Fruit fly (Drosophila melanogaster): ENCODE data around the gene pira.

pira gene

DNA sequence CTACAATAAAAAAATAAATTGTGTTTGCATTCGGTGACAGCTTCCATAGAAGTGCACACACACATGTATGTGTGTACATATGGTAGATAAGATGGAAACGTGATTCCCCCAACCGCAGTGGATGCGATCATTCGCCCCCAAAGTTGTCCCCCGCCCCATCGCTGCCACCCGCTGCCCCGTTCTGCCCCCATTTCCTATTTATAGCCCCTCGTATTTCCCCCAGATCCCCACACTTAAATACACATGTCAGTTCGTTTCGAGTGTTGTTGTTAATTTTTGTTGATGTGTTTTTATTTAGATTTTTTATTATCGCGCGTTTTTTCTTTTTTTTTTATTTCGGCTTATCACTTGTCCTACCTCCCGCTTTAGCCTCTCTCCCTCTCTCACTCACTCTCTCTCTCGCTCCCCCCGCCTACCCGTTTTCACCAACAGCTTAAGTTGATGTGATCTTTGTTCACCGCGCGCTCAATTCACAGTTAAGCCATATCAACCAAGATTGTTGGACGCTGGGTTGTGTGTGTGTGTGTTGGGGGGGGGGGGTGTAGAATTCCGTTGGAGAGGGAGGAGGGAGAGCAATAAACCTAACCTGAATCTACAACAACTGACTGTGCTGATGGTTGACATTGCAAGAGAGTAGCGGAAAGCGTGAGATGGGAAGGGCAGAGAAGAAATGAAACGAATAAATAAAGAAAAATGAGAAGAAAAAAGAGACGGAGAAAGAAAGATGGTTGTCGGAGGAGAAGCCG, 9.6 kb downstream of the pira start (continued):
- TF ChIP-seq nau (GFP tag; optimal IDR thresholded peaks at IDR 0.05) (peak; percentile 18), CG32532 (GFP tag; IDR thresholded peaks at IDR 0.05) (peak; percentile 22; the same call in 1 of the 2 replicates), Med (GFP tag) (peak; percentile 32), Mes4 (GFP tag; optimal IDR thresholded peaks at IDR 0.05) (no peak), H15 (GFP tag; IDR thresholded peaks at IDR 0.05) (no peak), pros (GFP tag; optimal IDR thresholded peaks at IDR 0.05) (peak; percentile 89), CG4854 (GFP tag; optimal IDR thresholded peaks at IDR 0.05) (no peak), CG17612 (GFP tag; IDR thresholded peaks at IDR 0.05) (no peak), tgo (GFP tag; IDR thresholded peaks at IDR 0.05) (no peak), CG17361 (GFP tag; IDR thresholded peaks at IDR 0.05) (no peak), Fer3 (tag; optimal IDR thresholded peaks at IDR 0.05) (no peak), Nf-YA (GFP tag; IDR thresholded peaks at IDR 0.05) (no peak), CG14050 (GFP tag; IDR thresholded peaks at IDR 0.05) (no peak), kay (GFP tag; optimal IDR thresholded peaks at IDR 0.05) (no peak), cad (GFP tag; optimal IDR thresholded peaks at IDR 0.05) (no peak), nmo (GFP tag; optimal IDR thresholded peaks at IDR 0.05) (no peak), abd-A (tag; optimal IDR thresholded peaks at IDR 0.05) (peak; percentile 93), wor (GFP tag; IDR thresholded peaks at IDR 0.05) (no peak), Doc3 (GFP tag; IDR thresholded peaks at IDR 0.05; ENCODE audit: partially characterized antibody) (no peak), CG12942 (GFP tag; optimal IDR thresholded peaks at IDR 0.05) (no peak), CG8290 (GFP tag; optimal IDR thresholded peaks at IDR 0.05) (no peak), CG8290 (tag; optimal IDR thresholded peaks at IDR 0.05) (peak in 1 of 2 experiments; percentile 62), gce (GFP tag; IDR thresholded peaks at IDR 0.05) (no peak), Dek (tag; optimal IDR thresholded peaks at IDR 0.05) (no peak), CG10959 (GFP tag; IDR thresholded peaks at IDR 0.05) (no peak), Hsf (GFP tag; optimal IDR thresholded peaks at IDR 0.05) (no peak), salm (tag; optimal IDR thresholded peaks at IDR 0.05) (peak; percentile 9), vnd (GFP tag; IDR thresholded peaks at IDR 0.05; ENCODE audit: partially characterized antibody) (no peak), HLH4C (GFP tag; IDR thresholded peaks at IDR 0.05; ENCODE audit: partially characterized antibody) (no peak), corto (GFP tag; optimal IDR thresholded peaks at IDR 0.05) (peak; percentile 37), CG7839 (tag; optimal IDR thresholded peaks at IDR 0.05) (no peak), CG10366 (GFP tag; IDR thresholded peaks at IDR 0.05) (peak; percentile 38; the same call in 1 of the 2 replicates), Xrp1 (GFP tag; IDR thresholded peaks at IDR 0.05) (no peak; the same call in 1 of the 2 replicates), HHEX (GFP tag; optimal IDR thresholded peaks at IDR 0.05) (no peak), CG18476 (GFP tag; optimal IDR thresholded peaks at IDR 0.05) (no peak), Side (GFP tag; optimal IDR thresholded peaks at IDR 0.05) (no peak), Hr3 (GFP tag; optimal IDR thresholded peaks at IDR 0.05) (no peak), ken (GFP tag; IDR thresholded peaks at IDR 0.05) (0 out of 3 replicates have a peak, but pooled peaks have one; percentile 24), CG4404 (GFP tag; IDR thresholded peaks at IDR 0.05) (no peak), croc (GFP tag; conservative IDR thresholded peaks at IDR 0.05) (no peak), CG11504 (tag; optimal IDR thresholded peaks at IDR 0.05) (no peak), Sox100B (GFP tag; optimal IDR thresholded peaks at IDR 0.05) (no peak), CG33557 (GFP tag; optimal IDR thresholded peaks at IDR 0.05) (no peak), CG9932 (GFP tag; IDR thresholded peaks at IDR 0.05) (no peak), Dfd (GFP tag; optimal IDR thresholded peaks at IDR 0.05) (no peak), Adf1 (GFP tag; IDR thresholded peaks at IDR 0.05) (peak; percentile 72), stc (GFP tag; IDR thresholded peaks at IDR 0.05) (0 out of 2 replicates have a peak, but pooled peaks have one; percentile 15), Ets65A (GFP tag) (no peak), CG6272 (GFP tag; IDR thresholded peaks at IDR 0.05) (no peak), CG17802 (tag; optimal IDR thresholded peaks at IDR 0.05) (no peak), CG12391 (tag; optimal IDR thresholded peaks at IDR 0.05) (no peak)

Data from whole organism, embryonic.